Worm (Caenorhabditis elegans) whole organism, mixed stage, embryonic: ENCODE data around the gene mpk-2.

ENCODE experiments used
- bed-3 ChIP-seq: fragments of 200-800 bp; sonication (Bioruptor generic); optimal IDR thresholded peaks from 3 replicates; lab custom pipeline; 2018; ENCODE audit warnings: mild to moderate bottlenecking, missing genetic modification characterization, moderate library complexity, missing compliant biosample characterization
- blmp-1 ChIP-seq: fragments of 150-350 bp; optimal IDR thresholded peaks from 2 replicates; lab custom pipeline; 2014; ENCODE audit warnings: missing biosample characterization, missing genetic modification characterization
- cnd-1 ChIP-seq: fragments of 200-800 bp; sonication (Bioruptor generic); optimal IDR thresholded peaks from 2 replicates; lab custom pipeline; 2018; ENCODE audit warnings: mild to moderate bottlenecking, missing genetic modification characterization, missing compliant biosample characterization
- ham-2 ChIP-seq: fragments of 200-800 bp; sonication (Bioruptor generic); optimal IDR thresholded peaks from 2 replicates; lab custom pipeline; 2018; ENCODE audit warnings: mild to moderate bottlenecking, missing genetic modification characterization, missing compliant biosample characterization
- lin-13 ChIP-seq: fragments of 150-350 bp; optimal IDR thresholded peaks from 2 replicates; lab custom pipeline; 2014; ENCODE audit warnings: missing biosample characterization, missing genetic modification characterization
- lsy-2 ChIP-seq: fragments of 150-350 bp; optimal IDR thresholded peaks from 2 replicates; lab custom pipeline; 2014; ENCODE audit warnings: missing biosample characterization, missing genetic modification characterization
- mab-5 ChIP-seq: fragments of 150-350 bp; optimal IDR thresholded peaks from 2 replicates; lab custom pipeline; 2014; ENCODE audit warnings: missing biosample characterization, missing genetic modification characterization
- nhr-12 ChIP-seq: fragments of 150-350 bp; optimal IDR thresholded peaks from 2 replicates; lab custom pipeline; 2014; ENCODE audit warnings: missing biosample characterization, missing genetic modification characterization
- nhr-237 ChIP-seq: fragments of 150-350 bp; optimal IDR thresholded peaks from 2 replicates; lab custom pipeline; 2014; ENCODE audit warnings: missing biosample characterization, missing genetic modification characterization
- nhr-76 ChIP-seq: sonication (generic microtip); optimal IDR thresholded peaks from 2 replicates; lab custom pipeline; 2017; ENCODE audit warnings: missing biosample characterization, missing genetic modification characterization
- snpc-4 ChIP-seq: fragments of 150-350 bp; optimal IDR thresholded peaks from 2 replicates; lab custom pipeline; 2014; ENCODE audit warnings: missing biosample characterization, missing genetic modification characterization
- sptf-1 ChIP-seq: sonication (generic microtip); optimal IDR thresholded peaks from 2 replicates; lab custom pipeline; 2017; ENCODE audit warnings: mild to moderate bottlenecking, missing genetic modification characterization, moderate library complexity, missing compliant biosample characterization
- ztf-11 ChIP-seq: fragments of 150-350 bp; optimal IDR thresholded peaks from 2 replicates; lab custom pipeline; 2014; ENCODE audit warnings: missing biosample characterization, missing genetic modification characterization

ce11 chrII:5101701-5102100, 2.2 kb upstream of the mpk-2 start, which contains the start of the genes idpb-3 and idpb-1:
- TF ChIP-seq ztf-11 = no peak
- no peak for TF ChIP-seq nhr-12 (tag; lab: Kevin White, UChicago)
- TF ChIP-seq cnd-1 = no peak
- TF ChIP-seq snpc-4 (tag; lab: Kevin White, UChicago) = no peak
- TF ChIP-seq blmp-1 (tag; lab: Kevin White, UChicago) = no peak
- no peak for TF ChIP-seq bed-3 (GFP tag; lab: Kevin White, UChicago)
- TF ChIP-seq nhr-76 (tag; lab: Kevin White, UChicago) = no peak
- TF ChIP-seq nhr-237 (tag; lab: Kevin White, UChicago) = no peak
- TF ChIP-seq ham-2 (GFP tag; lab: Kevin White, UChicago) = no peak
- no peak for TF ChIP-seq sptf-1 (tag; lab: Kevin White, UChicago)
- TF ChIP-seq lsy-2 (tag; lab: Kevin White, UChicago) = no peak
- no peak for TF ChIP-seq mab-5 (tag; lab: Kevin White, UChicago)
- TF ChIP-seq lin-13 (tag; lab: Kevin White, UChicago) = no peak
